Worm (Caenorhabditis elegans): ENCODE measurements around the gene csa-1.

DNA sequence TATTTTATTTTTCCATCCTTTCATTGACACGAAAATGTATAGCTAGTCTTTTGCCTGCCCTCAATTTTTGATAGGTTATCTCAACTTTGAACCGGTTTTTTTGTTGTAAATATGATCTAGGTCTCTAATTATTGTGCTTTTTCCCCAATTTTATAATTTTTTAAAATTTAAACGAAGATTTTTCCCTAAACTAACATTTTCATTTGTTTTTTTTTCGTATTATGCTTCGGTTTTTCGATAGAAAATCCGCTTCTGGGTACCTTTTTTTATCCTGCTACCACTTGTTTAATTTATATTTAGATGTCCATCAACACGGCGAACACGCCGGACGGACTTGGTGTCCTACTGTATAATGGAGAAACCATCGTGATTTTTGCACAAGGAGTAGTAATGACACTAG is 9.9 kb upstream of the csa-1 start, which contains the start of gene wbp-2:
- TF ChIP-seq lsy-2 (tag; optimal IDR thresholded peaks at IDR 0.05) (no peak), nhr-237 (tag; optimal IDR thresholded peaks at IDR 0.05) (no peak), mdl-1 (tag; optimal IDR thresholded peaks at IDR 0.05) (no peak), ztf-4 (tag; optimal IDR thresholded peaks at IDR 0.05) (no peak), tbx-2 (tag; optimal IDR thresholded peaks at IDR 0.05) (no peak), egl-27 (tag; optimal IDR thresholded peaks at IDR 0.05) (no peak), mep-1 (tag; optimal IDR thresholded peaks at IDR 0.05) (no peak), unc-130 (tag; optimal IDR thresholded peaks at IDR 0.05) (no peak), nhr-90 (tag; optimal IDR thresholded peaks at IDR 0.05; ENCODE audit: poor library complexity) (no peak)

Measured in whole organism, L1 larva.